Worm (Caenorhabditis elegans): ENCODE measurements around the gene Y56A3A.16.

DNA sequence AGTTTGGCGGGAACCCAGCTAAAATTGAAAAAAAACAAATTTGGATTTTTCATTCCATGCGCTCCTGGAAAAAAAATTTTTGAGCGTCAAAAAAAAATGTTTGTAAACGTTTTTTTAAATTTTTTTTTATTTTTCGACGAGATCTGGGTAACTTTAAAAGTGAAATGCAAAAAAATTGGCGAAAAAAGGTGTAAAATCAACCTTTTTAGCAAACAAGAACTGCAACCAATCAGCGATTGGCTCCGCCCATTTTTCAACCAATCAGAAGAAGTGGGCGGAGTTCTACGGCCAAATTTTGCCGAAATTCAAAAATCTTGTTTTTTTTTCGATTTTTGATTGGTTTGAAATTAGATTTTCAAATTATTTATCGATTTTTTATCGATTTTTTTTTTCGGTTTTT lies 18.6 kb downstream of the Y56A3A.16 start:
- no peak for TF ChIP-seq zag-1 (tag; optimal IDR thresholded peaks at IDR 0.05)
- no peak for TF ChIP-seq pha-4 (GFP tag; IDR thresholded peaks at IDR 0.05)
- TF ChIP-seq pha-4 (tag; optimal IDR thresholded peaks at IDR 0.05) = no peak
- TF ChIP-seq lin-15B (tag; optimal IDR thresholded peaks at IDR 0.05) = no peak
- TF ChIP-seq jun-1 (tag; optimal IDR thresholded peaks at IDR 0.05) = no peak
- TF ChIP-seq nhr-11 (tag; optimal IDR thresholded peaks at IDR 0.05) = no peak
- TF ChIP-seq dpl-1 (GFP tag; optimal IDR thresholded peaks at IDR 0.05) = no peak
- no peak for TF ChIP-seq spr-3 (GFP tag; optimal IDR thresholded peaks at IDR 0.05)
- TF ChIP-seq mdl-1 (tag; optimal IDR thresholded peaks at IDR 0.05) = no peak
- no peak for TF ChIP-seq ZK337.2 (GFP tag; IDR thresholded peaks at IDR 0.05)

Data from whole organism, L4 larva.